Worm (Caenorhabditis elegans) whole organism, L4/young adult: ENCODE data around the gene cdh-12.

Experiments used
- dao-5 ChIP-seq: sonication (generic microtip); optimal IDR thresholded peaks from 2 replicates; lab custom pipeline; 2016; ENCODE audit warnings: missing genotype, missing genetic modification characterization, moderate library complexity, missing compliant biosample characterization
- him-1 ChIP-seq: sonication (generic microtip); optimal IDR thresholded peaks from 2 replicates; lab custom pipeline; 2016; ENCODE audit warnings: missing genotype, missing genetic modification reagents, missing genetic modification characterization, missing compliant biosample characterization

ce11 chrIII:1229510-1229909 lies 77.7 kb downstream of the cdh-12 start:
- TF ChIP-seq dao-5 (tag; lab: Kevin White, UChicago) (no peak), him-1 (tag; lab: Kevin White, UChicago) (no peak)
